Worm (Caenorhabditis elegans) whole organism, L4 larva: Measurements from ENCODE around the gene K04C2.2.
A peak's percentile ranks its signal among the peaks of the same experiment; 100 is the strongest.

Source experiments
- D1046.2 ChIP-seq: fragments of 200-800 bp; sonication (Bioruptor generic); IDR thresholded peaks from 2 replicates; pipeline ENCODE4 v1.3.6; 2022; ENCODE audit warnings: missing genetic modification characterization, missing compliant biosample characterization
- F10B5.3 ChIP-seq: sonication (generic microtip); optimal IDR thresholded peaks from 2 replicates; lab custom pipeline; 2016; ENCODE audit warnings: mild to moderate bottlenecking, missing genetic modification characterization, missing compliant biosample characterization
- T20F7.1 ChIP-seq: fragments of 200-800 bp; sonication (Bioruptor generic); optimal IDR thresholded peaks from 2 replicates; lab custom pipeline; 2018; ENCODE audit warnings: mild to moderate bottlenecking, missing genetic modification characterization, missing compliant biosample characterization
- Y48G9A.11 ChIP-seq: fragments of 200-800 bp; sonication (Bioruptor generic); IDR thresholded peaks from 2 replicates; pipeline ENCODE4 v1.3.6; 2022; ENCODE audit warnings: missing genetic modification reagents, missing genetic modification characterization, missing compliant biosample characterization
- Y5F2A.4 ChIP-seq: fragments of 200-800 bp; sonication (Bioruptor generic); optimal IDR thresholded peaks from 2 replicates; lab custom pipeline; 2018; ENCODE audit warnings: mild to moderate bottlenecking, missing genetic modification characterization, missing compliant biosample characterization
- Y75B8A.6 ChIP-seq: fragments of 200-800 bp; sonication (Bioruptor generic); IDR thresholded peaks from 2 replicates; pipeline ENCODE4 v1.3.6; 2022; ENCODE audit warnings: missing genetic modification reagents, missing genetic modification characterization, missing compliant biosample characterization
- aha-1 ChIP-seq: fragments of 150-350 bp; peaks from one replicate; lab custom pipeline; 2014; ENCODE audit warnings: missing biosample characterization, missing genetic modification characterization
- aly-2 ChIP-seq: sonication (generic microtip); optimal IDR thresholded peaks from 2 replicates; lab custom pipeline; 2018; ENCODE audit warnings: missing biosample characterization, missing genetic modification characterization
- attf-4 ChIP-seq: sonication (generic microtip); optimal IDR thresholded peaks from 3 replicates; lab custom pipeline; 2017; ENCODE audit warnings: missing biosample characterization, missing genetic modification characterization
- ceh-32 ChIP-seq: sonication (generic microtip); optimal IDR thresholded peaks from 2 replicates; lab custom pipeline; 2016; ENCODE audit warnings: mild to moderate bottlenecking, missing genetic modification characterization, missing compliant biosample characterization; ENCODE audit not compliant: poor library complexity
- ceh-44 ChIP-seq: fragments of 200-800 bp; sonication (Bioruptor generic); IDR thresholded peaks from 2 replicates; pipeline ENCODE4 v1.3.6; 2022; ENCODE audit warnings: missing genetic modification reagents, missing genetic modification characterization, missing compliant biosample characterization
- ces-1 ChIP-seq: fragments of 150-350 bp; sonication (generic microtip); optimal IDR thresholded peaks from 4 replicates; lab custom pipeline; 2014; ENCODE audit warnings: missing biosample characterization, missing genetic modification reagents, missing genetic modification characterization
- cey-2 ChIP-seq: sonication (generic microtip); optimal IDR thresholded peaks from 3 replicates; lab custom pipeline; 2017; ENCODE audit warnings: missing genetic modification characterization, mild to moderate bottlenecking, missing compliant biosample characterization, antibody characterized with exemption, borderline replicate concordance; ENCODE audit not compliant: insufficient read depth
- daf-16 ChIP-seq, 3 experiments: sonication (generic microtip); optimal IDR thresholded peaks; 2 replicates each; lab custom pipeline; 2016 to 2017; ENCODE audit warnings: missing genetic modification characterization in 3 of 3, missing genetic modification reagents in 3 of 3, mild to moderate bottlenecking in 2 of 3, missing compliant biosample characterization in 2 of 3, missing biosample characterization in 1 of 3, moderate library complexity in 1 of 3
- daf-19 ChIP-seq: fragments of 200-800 bp; sonication (Bioruptor generic); conservative IDR thresholded peaks from 2 replicates; pipeline ENCODE4 v1.3.6; 2022; ENCODE audit warnings: missing genetic modification characterization, missing compliant biosample characterization
- dmd-6 ChIP-seq: fragments of 200-800 bp; sonication (Bioruptor generic); IDR thresholded peaks from 2 replicates; pipeline ENCODE4 v1.3.6; 2022; ENCODE audit warnings: missing genetic modification reagents, missing genetic modification characterization, missing compliant biosample characterization
- dmd-8 ChIP-seq: fragments of 200-800 bp; sonication (Bioruptor generic); IDR thresholded peaks from 2 replicates; pipeline ENCODE4 v1.3.6; 2022; ENCODE audit warnings: missing genetic modification characterization, missing compliant biosample characterization
- dpl-1 ChIP-seq: fragments of 150-350 bp; optimal IDR thresholded peaks from 2 replicates; lab custom pipeline; 2014; ENCODE audit warnings: missing biosample characterization, missing genetic modification reagents, missing genetic modification characterization
- dve-1 ChIP-seq: sonication (generic microtip); optimal IDR thresholded peaks from 2 replicates; lab custom pipeline; 2017; ENCODE audit warnings: antibody characterized with exemption, mild to moderate bottlenecking, missing genetic modification characterization, missing compliant biosample characterization; ENCODE audit not compliant: insufficient read depth
- egl-43 ChIP-seq: fragments of 200-800 bp; sonication (Bioruptor generic); IDR thresholded peaks from 2 replicates; pipeline ENCODE4 v1.3.6; 2022; ENCODE audit warnings: missing genetic modification reagents, missing genetic modification characterization, missing compliant biosample characterization
- fkh-10 ChIP-seq: fragments of 150-350 bp; optimal IDR thresholded peaks from 2 replicates; lab custom pipeline; 2014; ENCODE audit warnings: missing biosample characterization, missing genetic modification reagents, missing genetic modification characterization
- gei-8 ChIP-seq: fragments of 200-800 bp; sonication (Bioruptor generic); optimal IDR thresholded peaks from 2 replicates; lab custom pipeline; 2018; ENCODE audit warnings: mild to moderate bottlenecking, missing genetic modification characterization, missing compliant biosample characterization
- hlh-11 ChIP-seq: fragments of 200-800 bp; sonication (Bioruptor generic); optimal IDR thresholded peaks from 2 replicates; lab custom pipeline; 2018; ENCODE audit warnings: mild to moderate bottlenecking, missing genetic modification characterization, missing compliant biosample characterization
- hlh-30 ChIP-seq: sonication (generic microtip); optimal IDR thresholded peaks from 2 replicates; lab custom pipeline; 2017; ENCODE audit warnings: antibody characterized with exemption, mild to moderate bottlenecking, missing genetic modification characterization, missing compliant biosample characterization; ENCODE audit not compliant: insufficient read depth
- lim-7 ChIP-seq: fragments of 200-800 bp; sonication (Bioruptor generic); IDR thresholded peaks from 2 replicates; pipeline ENCODE4 v1.3.6; 2022; ENCODE audit warnings: missing genetic modification characterization, missing compliant biosample characterization
- lin-1 ChIP-seq: fragments of 200-800 bp; sonication (Bioruptor generic); IDR thresholded peaks from 2 replicates; pipeline ENCODE4 v1.3.6; 2022; ENCODE audit warnings: missing genetic modification reagents, missing genetic modification characterization, missing compliant biosample characterization
- lin-13 ChIP-seq: fragments of 150-350 bp; optimal IDR thresholded peaks from 2 replicates; lab custom pipeline; 2014; ENCODE audit warnings: missing biosample characterization, missing genetic modification reagents, missing genetic modification characterization
- lin-38 ChIP-seq: fragments of 200-800 bp; sonication (Bioruptor generic); IDR thresholded peaks from 2 replicates; pipeline ENCODE4 v1.3.6; 2022; ENCODE audit warnings: missing genetic modification reagents, missing genetic modification characterization, missing compliant biosample characterization
- lir-3 ChIP-seq: sonication (generic microtip); optimal IDR thresholded peaks from 2 replicates; lab custom pipeline; 2016; ENCODE audit warnings: mild to moderate bottlenecking, missing genetic modification characterization, missing compliant biosample characterization
- madf-5 ChIP-seq, 2 experiments: fragments of 200-800 bp; sonication (Bioruptor generic); IDR thresholded peaks; 2 replicates each; pipeline ENCODE4 v1.3.6; 2022; ENCODE audit warnings: missing compliant biosample characterization in 2 of 2, missing genetic modification characterization in 2 of 2
- madf-9 ChIP-seq: fragments of 200-800 bp; sonication (Bioruptor generic); conservative IDR thresholded peaks from 2 replicates; pipeline ENCODE4 v1.3.6; 2022; ENCODE audit warnings: missing genetic modification reagents, missing genetic modification characterization, missing compliant biosample characterization
- mes-2 ChIP-seq: sonication (generic microtip); optimal IDR thresholded peaks from 2 replicates; lab custom pipeline; 2016; ENCODE audit warnings: missing genotype, mild to moderate bottlenecking, missing genetic modification characterization, missing compliant biosample characterization; ENCODE audit not compliant: poor library complexity, severe bottlenecking
- nhr-10 ChIP-seq: fragments of 150-350 bp; optimal IDR thresholded peaks from 2 replicates; lab custom pipeline; 2014; ENCODE audit warnings: missing biosample characterization, missing genetic modification characterization
- nhr-102 ChIP-seq: sonication (generic microtip); optimal IDR thresholded peaks from 2 replicates; lab custom pipeline; 2016; ENCODE audit warnings: mild to moderate bottlenecking, missing genetic modification characterization, moderate library complexity, missing compliant biosample characterization
- nhr-28 ChIP-seq: fragments of 150-350 bp; optimal IDR thresholded peaks from 2 replicates; lab custom pipeline; 2014; ENCODE audit warnings: missing biosample characterization, missing genetic modification characterization
- nhr-48 ChIP-seq: sonication (generic microtip); optimal IDR thresholded peaks from 2 replicates; lab custom pipeline; 2016; ENCODE audit warnings: mild to moderate bottlenecking, missing genetic modification characterization, missing compliant biosample characterization
- php-3 ChIP-seq: fragments of 200-800 bp; sonication (Bioruptor generic); IDR thresholded peaks from 2 replicates; pipeline ENCODE4 v1.3.6; 2022; ENCODE audit warnings: missing genetic modification reagents, missing genetic modification characterization, missing compliant biosample characterization
- rbr-2 ChIP-seq: sonication (generic microtip); optimal IDR thresholded peaks from 2 replicates; lab custom pipeline; 2016; ENCODE audit warnings: missing genotype, missing genetic modification characterization, missing compliant biosample characterization
- saeg-2 ChIP-seq: fragments of 200-800 bp; sonication (Bioruptor generic); IDR thresholded peaks from 2 replicates; pipeline ENCODE4 v1.3.6; 2022; ENCODE audit warnings: missing genetic modification reagents, missing genetic modification characterization, missing compliant biosample characterization
- spr-1 ChIP-seq: sonication (generic microtip); optimal IDR thresholded peaks from 2 replicates; lab custom pipeline; 2016; ENCODE audit warnings: mild to moderate bottlenecking, missing genetic modification characterization, missing compliant biosample characterization
- unc-62 ChIP-seq, 3 experiments: fragments of 150-350 bp in 1 of 3; sonication (generic microtip); optimal IDR thresholded peaks in 2 of 3; peaks in 1 of 3; 1 replicate in 1 of 3; 2 replicates in 2 of 3; lab custom pipeline; 2014 to 2017; ENCODE audit warnings: missing biosample characterization in 3 of 3, missing genetic modification characterization in 3 of 3, missing genetic modification reagents in 3 of 3, missing genotype in 1 of 3
- zfp-3 ChIP-seq: fragments of 200-800 bp; sonication (Bioruptor generic); conservative IDR thresholded peaks from 2 replicates; pipeline ENCODE4 v1.3.6; 2022; ENCODE audit warnings: missing genetic modification reagents, missing genetic modification characterization, missing compliant biosample characterization
- zip-2 ChIP-seq: fragments of 150-350 bp; optimal IDR thresholded peaks from 2 replicates; lab custom pipeline; 2014; ENCODE audit warnings: missing biosample characterization, missing genetic modification characterization
- ztf-11 ChIP-seq: fragments of 150-350 bp; optimal IDR thresholded peaks from 2 replicates; lab custom pipeline; 2014; ENCODE audit warnings: missing biosample characterization, missing genetic modification characterization
- ztf-7 ChIP-seq: fragments of 150-350 bp; optimal IDR thresholded peaks from 2 replicates; lab custom pipeline; 2014; ENCODE audit warnings: missing biosample characterization, missing genetic modification characterization

The K04C2.2 gene

DNA sequence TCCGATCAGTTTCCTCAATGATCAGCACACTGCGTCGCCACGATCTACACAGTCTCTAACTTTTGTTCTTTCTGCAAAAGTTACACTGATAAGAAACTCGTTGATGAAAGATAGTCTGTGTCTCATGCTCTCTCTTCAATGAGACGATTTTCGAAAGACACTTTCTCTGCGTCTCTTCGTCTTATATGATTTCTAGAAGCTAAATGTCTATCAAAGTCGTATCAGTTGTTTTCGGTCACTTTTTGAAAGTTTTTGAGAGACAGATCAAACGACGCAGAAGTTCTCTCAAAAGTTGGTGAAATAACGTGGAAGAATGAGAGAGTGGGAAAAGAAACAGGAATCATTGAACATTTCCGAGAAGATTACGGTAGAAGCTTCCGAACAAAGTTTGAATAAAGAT lies 5.6 kb downstream of the K04C2.2 start (continued):
- TF ChIP-seq T20F7.1 (GFP tag; lab: Kevin White, UChicago): peak; percentile 76
- no peak for TF ChIP-seq attf-4 (tag; lab: Kevin White, UChicago)
- 0 out of 2 replicates have a peak, but pooled peaks have one; percentile 51 for TF ChIP-seq zfp-3 (GFP tag; lab: Robert Waterston, UW)
- 0 out of 2 replicates have a peak, but pooled peaks have one; percentile 24 for TF ChIP-seq lim-7 (GFP tag; lab: Robert Waterston, UW)
- TF ChIP-seq rbr-2 (tag; lab: Kevin White, UChicago): no peak
- no peak for TF ChIP-seq ceh-44
- no peak for TF ChIP-seq daf-19 (GFP tag; lab: Robert Waterston, UW)
- peak; percentile 95 for TF ChIP-seq hlh-11 (tag; lab: Kevin White, UChicago)
- no peak for TF ChIP-seq dmd-8 (GFP tag; lab: Robert Waterston, UW)
- TF ChIP-seq dve-1 (tag; lab: Kevin White, UChicago): peak; percentile 94
- no peak for TF ChIP-seq F10B5.3 (tag; lab: Kevin White, UChicago)
- no peak for TF ChIP-seq madf-9 (GFP tag; lab: Robert Waterston, UW)
- TF ChIP-seq ztf-7: no peak
- TF ChIP-seq saeg-2 (GFP tag; lab: Robert Waterston, UW): peak; percentile 73; the same call in 1 of the 2 replicates
- peak; percentile 14 for TF ChIP-seq dpl-1
- peak; percentile 75 for TF ChIP-seq hlh-30 (tag; lab: Kevin White, UChicago)
- no peak for TF ChIP-seq madf-5 (GFP tag; IDR thresholded peaks at IDR 0.05; lab: Robert Waterston, UW)
- peak; percentile 50; the same call in 1 of the 2 replicates for TF ChIP-seq php-3 (GFP tag; lab: Robert Waterston, UW)
- TF ChIP-seq Y48G9A.11 (GFP tag; lab: Robert Waterston, UW): no peak
- no peak for TF ChIP-seq fkh-10 (GFP tag; lab: Kevin White, UChicago)
- TF ChIP-seq lir-3: no peak
- TF ChIP-seq aly-2 (tag; lab: Kevin White, UChicago): peak; percentile 24
- TF ChIP-seq Y5F2A.4 (GFP tag; lab: Kevin White, UChicago): no peak

DNA sequence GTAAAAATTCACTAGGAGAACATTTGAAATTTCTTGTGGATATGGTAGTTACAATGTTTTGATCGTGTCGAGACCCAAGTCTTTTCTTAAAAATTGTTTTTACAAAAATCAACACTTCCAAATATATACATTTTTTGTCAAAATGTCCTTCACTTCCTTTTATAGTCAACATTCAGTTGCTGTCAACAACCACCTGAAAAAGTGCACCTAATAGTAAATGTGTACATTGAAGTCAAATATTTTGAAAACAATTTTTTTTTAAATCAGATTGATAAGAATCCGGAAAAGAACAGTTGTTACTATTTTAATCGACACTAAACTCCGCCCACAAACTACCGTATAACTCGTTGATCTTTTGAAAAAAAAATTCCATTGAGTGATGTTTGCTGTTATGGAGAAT lies 6.1 kb downstream of the K04C2.2 start:
- no peak for TF ChIP-seq egl-43 (GFP tag; lab: Robert Waterston, UW)
- no peak for TF ChIP-seq Y48G9A.11 (GFP tag; lab: Robert Waterston, UW)
- TF ChIP-seq ces-1 (GFP tag; lab: Kevin White, UChicago): no peak
- no peak for TF ChIP-seq D1046.2 (GFP tag; lab: Robert Waterston, UW)
- TF ChIP-seq cey-2: no peak
- no peak for TF ChIP-seq Y5F2A.4 (GFP tag; lab: Kevin White, UChicago)
- TF ChIP-seq nhr-28 (tag; lab: Kevin White, UChicago): no peak
- no peak for TF ChIP-seq ceh-32 (tag; lab: Kevin White, UChicago)
- no peak for TF ChIP-seq daf-16 (GFP tag; optimal IDR thresholded peaks at IDR 0.05; lab: Kevin White, UChicago)
- peak; percentile 93 for TF ChIP-seq daf-16 (tag; optimal IDR thresholded peaks at IDR 0.05; lab: Kevin White, UChicago)
- TF ChIP-seq aha-1 (tag; lab: Kevin White, UChicago): peak; percentile 55
- TF ChIP-seq zfp-3 (GFP tag; lab: Robert Waterston, UW): no peak
- no peak for TF ChIP-seq Y75B8A.6 (GFP tag; lab: Robert Waterston, UW)
- TF ChIP-seq ztf-11: no peak
- no peak for TF ChIP-seq nhr-10 (tag; lab: Kevin White, UChicago)
- TF ChIP-seq, all 104 proteins: peak for 2

- TF ChIP-seq nhr-28 (tag; lab: Kevin White, UChicago) (peak; percentile 84), nhr-10 (tag; lab: Kevin White, UChicago) (peak; percentile 23), mes-2 (tag; lab: Kevin White, UChicago) (peak; percentile 66), gei-8 (peak; percentile 9), lin-38 (no peak), lin-1 (GFP tag; lab: Robert Waterston, UW) (peak; percentile 64; the same call in 1 of the 2 replicates), hlh-30 (tag; lab: Kevin White, UChicago) (peak; percentile 91), aha-1 (tag; lab: Kevin White, UChicago) (peak; percentile 98), zip-2 (tag; lab: Kevin White, UChicago) (peak; percentile 8), Y75B8A.6 (GFP tag; lab: Robert Waterston, UW) (no peak), lin-13 (GFP tag; lab: Kevin White, UChicago) (peak; percentile 46), cey-2 (peak; percentile 19), spr-1 (tag; lab: Kevin White, UChicago) (peak; percentile 22), nhr-48 (tag; lab: Kevin White, UChicago) (peak; percentile 78), dmd-6 (GFP tag; lab: Robert Waterston, UW) (peak; percentile 94), dve-1 (tag; lab: Kevin White, UChicago) (peak; percentile 73), nhr-102 (tag; lab: Kevin White, UChicago) (peak; percentile 39), unc-62 (GFP tag; optimal IDR thresholded peaks at IDR 0.05 in 1 of 2; lab: Kevin White, UChicago) (peak in 1 of 2 experiments; percentile 90), unc-62 (tag; optimal IDR thresholded peaks at IDR 0.05; lab: Kevin White, UChicago) (no peak)
Observed at ce11 chrIII:6897587-6898064, 8.1 kb downstream of the K04C2.2 start, which contains the start of gene T07E3.4. Gene T07E3.4, plus strand, starts transcription at chrIII:6898014.
